Worm (Caenorhabditis elegans): ENCODE results near the gene F19B10.6.

DNA sequence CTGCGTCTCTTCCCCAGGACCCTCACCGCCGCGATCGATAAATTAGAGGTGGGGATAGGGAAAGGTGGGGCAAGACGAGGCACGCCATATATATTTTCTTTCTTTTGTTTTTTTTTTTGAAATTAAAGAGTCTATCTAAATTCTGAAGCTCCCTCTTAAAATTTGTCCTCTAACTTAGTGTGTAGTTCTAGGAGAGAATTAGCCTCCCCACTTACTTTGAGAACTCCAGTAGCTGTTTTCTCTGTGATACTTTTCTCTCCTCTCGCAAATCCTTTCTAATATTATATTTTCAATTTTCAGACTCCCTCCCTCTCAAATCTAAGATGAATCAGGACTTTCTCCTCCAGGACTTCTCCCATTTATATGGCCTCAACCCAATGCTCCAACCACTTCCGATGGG, 41.7 kb downstream of the F19B10.6 start, which contains the start of gene M151.7:
- TF ChIP-seq dpl-1 (GFP tag; optimal IDR thresholded peaks at IDR 0.05) (no peak), unc-130 (tag; optimal IDR thresholded peaks at IDR 0.05) (no peak), nhr-77 (tag; optimal IDR thresholded peaks at IDR 0.05) (no peak), skn-1 (tag; optimal IDR thresholded peaks at IDR 0.05) (no peak), unc-62 (GFP tag; optimal IDR thresholded peaks at IDR 0.05) (no peak), ces-1 (GFP tag; optimal IDR thresholded peaks at IDR 0.05) (no peak)
